Fruit fly (Drosophila melanogaster): ENCODE results near the gene CycK.

Gene CycK

dm6 chr2L:22151323-22151722 lies 21.4 kb upstream of the CycK start, which contains the start of gene dunk (continued):
- TF ChIP-seq gfzf (GFP tag; optimal IDR thresholded peaks at IDR 0.05) (no peak), CG10147 (GFP tag; optimal IDR thresholded peaks at IDR 0.05) (no peak), CG11695 (GFP tag; IDR thresholded peaks at IDR 0.05) (no peak), knrl (GFP tag; IDR thresholded peaks at IDR 0.05; ENCODE audit: partially characterized antibody) (no peak), lola (GFP tag; optimal IDR thresholded peaks at IDR 0.05) (no peak), cg (GFP tag; optimal IDR thresholded peaks at IDR 0.05) (no peak), ci (GFP tag; IDR thresholded peaks at IDR 0.05) (no peak), CG7372 (GFP tag; IDR thresholded peaks at IDR 0.05) (no peak)

- TF ChIP-seq H15 (GFP tag; IDR thresholded peaks at IDR 0.05) (no peak), eve (GFP tag; optimal IDR thresholded peaks at IDR 0.05) (peak in 1 of 2 experiments; percentile 40), CG3163 (GFP tag; optimal IDR thresholded peaks at IDR 0.05) (peak; percentile 93), cg (GFP tag; optimal IDR thresholded peaks at IDR 0.05) (peak; percentile 75), CG34224 (GFP tag; IDR thresholded peaks at IDR 0.05; ENCODE audit: partially characterized antibody) (0 out of 3 replicates have a peak, but pooled peaks have one; percentile 34), pros (GFP tag; optimal IDR thresholded peaks at IDR 0.05) (peak; percentile 45), Trl (optimal IDR thresholded peaks at IDR 0.05) (peak; percentile 53 to 54), Trl (GFP tag; optimal IDR thresholded peaks at IDR 0.05) (no peak), CG7928 (GFP tag; optimal IDR thresholded peaks at IDR 0.05) (no peak), CG6765 (GFP tag; optimal IDR thresholded peaks at IDR 0.05) (peak; percentile 10), Pdp1 (GFP tag; optimal IDR thresholded peaks at IDR 0.05) (peak in 1 of 2 experiments; percentile 89), CG16815 (GFP tag; optimal IDR thresholded peaks at IDR 0.05) (no peak), chinmo (GFP tag; IDR thresholded peaks at IDR 0.05; ENCODE audit: partially characterized antibody) (0 out of 4 replicates have a peak, but pooled peaks have one; percentile 54), cato (GFP tag; optimal IDR thresholded peaks at IDR 0.05; ENCODE audit: borderline replicate concordance) (no peak)
Observed at dm6 chr2L:22148713-22149112, 18.8 kb upstream of the CycK start.

dm6 chr2L:22146247-22146646 lies 16.3 kb upstream of the CycK start:
- TF ChIP-seq vvl (GFP tag; IDR thresholded peaks at IDR 0.05) (0 out of 2 replicates have a peak, but pooled peaks have one; percentile 8), nerfin-2 (GFP tag; IDR thresholded peaks at IDR 0.05; ENCODE audit: partially characterized antibody) (0 out of 2 replicates have a peak, but pooled peaks have one; percentile 22), CG14860 (GFP tag; IDR thresholded peaks at IDR 0.05; ENCODE audit: partially characterized antibody) (0 out of 3 replicates have a peak, but pooled peaks have one; percentile 30), CG6689 (GFP tag; IDR thresholded peaks at IDR 0.05) (0 out of 2 replicates have a peak, but pooled peaks have one; percentile 4), CG12299 (tag; optimal IDR thresholded peaks at IDR 0.05) (no peak), sob (GFP tag; IDR thresholded peaks at IDR 0.05) (0 out of 2 replicates have a peak, but pooled peaks have one; percentile 8), Bgb (GFP tag; IDR thresholded peaks at IDR 0.05; ENCODE audit: partially characterized antibody) (peak; percentile 50; the same call in 1 of the 2 replicates), Dll (GFP tag; IDR thresholded peaks at IDR 0.05; ENCODE audit: partially characterized antibody) (peak; percentile 59; the same call in 3 of the 4 replicates), amos (GFP tag; IDR thresholded peaks at IDR 0.05; ENCODE audit: partially characterized antibody) (peak; percentile 61), dpn (GFP tag; optimal IDR thresholded peaks at IDR 0.05) (no peak), rib (GFP tag; IDR thresholded peaks at IDR 0.05) (0 out of 2 replicates have a peak, but pooled peaks have one; percentile 15), Ets65A (GFP tag) (no peak), H15 (GFP tag; IDR thresholded peaks at IDR 0.05) (0 out of 3 replicates have a peak, but pooled peaks have one; percentile 8), CG3995 (GFP tag; optimal IDR thresholded peaks at IDR 0.05) (no peak), usp (GFP tag; optimal IDR thresholded peaks at IDR 0.05) (no peak), Dad (GFP tag; optimal IDR thresholded peaks at IDR 0.05) (no peak), pros (GFP tag; optimal IDR thresholded peaks at IDR 0.05) (no peak), Sry-δ (GFP tag; optimal IDR thresholded peaks at IDR 0.05) (peak; percentile 28), CG31365 (tag; optimal IDR thresholded peaks at IDR 0.05) (peak; percentile 24), CG17359 (tag; optimal IDR thresholded peaks at IDR 0.05) (no peak), Blimp-1 (GFP tag; optimal IDR thresholded peaks at IDR 0.05) (no peak), knrl (GFP tag; IDR thresholded peaks at IDR 0.05; ENCODE audit: partially characterized antibody) (peak; percentile 33; the same call in 1 of the 3 replicates), crp (GFP tag; optimal IDR thresholded peaks at IDR 0.05) (peak in 1 of 2 experiments; percentile 80), MBD-R2 (GFP tag; IDR thresholded peaks at IDR 0.05) (0 out of 2 replicates have a peak, but pooled peaks have one; percentile 19), jing (GFP tag; optimal IDR thresholded peaks at IDR 0.05) (no peak), CG9797 (GFP tag; optimal IDR thresholded peaks at IDR 0.05) (no peak), ewg (GFP tag; optimal IDR thresholded peaks at IDR 0.05) (peak; percentile 98)
